Worm (Caenorhabditis elegans): Measurements from ENCODE around the gene ZK177.1.

- no peak for TF ChIP-seq klf-2 (GFP tag; conservative IDR thresholded peaks at IDR 0.05)
- TF ChIP-seq flt-1 (GFP tag; IDR thresholded peaks at IDR 0.05) = no peak
- no peak for TF ChIP-seq ref-1 (GFP tag; conservative IDR thresholded peaks at IDR 0.05)
- TF ChIP-seq tab-1 (GFP tag; IDR thresholded peaks at IDR 0.05) = no peak
- no peak for TF ChIP-seq cog-1 (tag; optimal IDR thresholded peaks at IDR 0.05)
- TF ChIP-seq med-1 (GFP tag; optimal IDR thresholded peaks at IDR 0.05; ENCODE audit: insufficient read depth) = no peak
Observed at ce11 chrII:5522637-5523036, 5.3 kb upstream of the ZK177.1 start, which contains the start of gene ZK177.11.

Data from whole organism, midembryonic.